Worm (Caenorhabditis elegans) whole organism, L4/young adult: ENCODE measurements around the gene T04C12.7.

Experiments used
- W03F9.2 ChIP-seq: fragments of 150-350 bp; optimal IDR thresholded peaks from 2 replicates; lab custom pipeline; 2014; ENCODE audit warnings: missing biosample characterization, missing genetic modification characterization
- dao-5 ChIP-seq: sonication (generic microtip); optimal IDR thresholded peaks from 2 replicates; lab custom pipeline; 2016; ENCODE audit warnings: missing genotype, missing genetic modification characterization, moderate library complexity, missing compliant biosample characterization
- him-1 ChIP-seq: sonication (generic microtip); optimal IDR thresholded peaks from 2 replicates; lab custom pipeline; 2016; ENCODE audit warnings: missing genotype, missing genetic modification reagents, missing genetic modification characterization, missing compliant biosample characterization

- TF ChIP-seq him-1 (no peak), dao-5 (no peak), W03F9.2 (tag; lab: Kevin White, UChicago) (peak; percentile 51)
Observed at ce11 chrV:11069277-11069676, 15.3 kb downstream of the T04C12.7 start, which contains the start of gene T04C12.8.
